Worm (Caenorhabditis elegans) whole organism, mixed stage, embryonic: ENCODE measurements around the gene tap-1.

Source experiments
- cnd-1 ChIP-seq: fragments of 200-800 bp; sonication (Bioruptor generic); optimal IDR thresholded peaks from 2 replicates; lab custom pipeline; 2018; ENCODE audit warnings: mild to moderate bottlenecking, missing genetic modification characterization, missing compliant biosample characterization
- elt-3 ChIP-seq: fragments of 150-350 bp; optimal IDR thresholded peaks from 2 replicates; lab custom pipeline; 2014; ENCODE audit warnings: missing biosample characterization, missing genetic modification characterization
- mep-1 ChIP-seq: fragments of 150-350 bp; optimal IDR thresholded peaks from 2 replicates; lab custom pipeline; 2017; ENCODE audit warnings: missing biosample characterization, missing genetic modification reagents, missing genetic modification characterization, inconsistent platforms
- nhr-28 ChIP-seq: fragments of 150-350 bp; optimal IDR thresholded peaks from 2 replicates; lab custom pipeline; 2014; ENCODE audit warnings: missing biosample characterization, missing genetic modification characterization
- pha-4 ChIP-seq: fragments of 150-350 bp; optimal IDR thresholded peaks from 2 replicates; lab custom pipeline; 2018; ENCODE audit warnings: missing biosample characterization, missing genetic modification reagents, missing genetic modification characterization
- unc-62 ChIP-seq: fragments of 150-350 bp; optimal IDR thresholded peaks from 2 replicates; lab custom pipeline; 2014; ENCODE audit warnings: missing biosample characterization, missing genetic modification reagents, missing genetic modification characterization

ce11 chrX:14599245-14599644, 9.8 kb downstream of the tap-1 start, which contains the start of gene C44H4.6:
- TF ChIP-seq mep-1 (tag; lab: Kevin White, UChicago) = no peak
- TF ChIP-seq unc-62 = no peak
- no peak for TF ChIP-seq elt-3 (tag; lab: Kevin White, UChicago)
- no peak for TF ChIP-seq cnd-1 (tag; lab: Kevin White, UChicago)
- TF ChIP-seq nhr-28 = no peak
- no peak for TF ChIP-seq pha-4 (tag; lab: Kevin White, UChicago)
